Fruit fly (Drosophila melanogaster): Measurements from ENCODE around the gene lft.

lft gene

DNA sequence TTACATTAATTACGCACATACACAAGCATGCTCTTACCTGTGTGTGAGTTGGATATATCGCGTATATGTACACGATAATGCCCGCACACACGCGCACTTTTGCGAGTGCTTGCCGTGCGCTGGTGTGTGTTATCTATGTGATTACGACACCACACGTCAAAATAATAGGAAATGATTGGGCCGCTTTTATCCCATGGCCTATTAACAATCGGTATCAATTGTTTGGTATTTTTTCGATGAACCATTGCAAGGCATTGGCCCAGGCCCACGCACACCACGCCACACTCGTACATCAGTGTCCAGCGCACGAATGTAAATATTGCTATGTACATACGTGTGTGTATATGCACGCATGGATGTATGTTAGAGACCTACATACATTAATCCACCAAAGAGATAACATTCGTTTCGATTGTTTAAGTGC is 29.4 kb upstream of the lft start (continued):
- peak; percentile 48 for TF ChIP-seq CG8388 (GFP tag; optimal IDR thresholded peaks at IDR 0.05)
- TF ChIP-seq tll (GFP tag; optimal IDR thresholded peaks at IDR 0.05): no peak
- TF ChIP-seq Doc2 (GFP tag; IDR thresholded peaks at IDR 0.05): no peak
- peak; percentile 67 for TF ChIP-seq Side (GFP tag; optimal IDR thresholded peaks at IDR 0.05)
- TF ChIP-seq nerfin-1 (tag; optimal IDR thresholded peaks at IDR 0.05): peak; percentile 66
- peak; percentile 24 for TF ChIP-seq fd3F (GFP tag; optimal IDR thresholded peaks at IDR 0.05)
- TF ChIP-seq gce (GFP tag; IDR thresholded peaks at IDR 0.05): no peak
- TF ChIP-seq sens (GFP tag): peak; percentile 91
- TF ChIP-seq Sox100B (GFP tag; optimal IDR thresholded peaks at IDR 0.05): peak; percentile 77
- TF ChIP-seq luna (GFP tag; optimal IDR thresholded peaks at IDR 0.05): no peak
- no peak for TF ChIP-seq Dfd (GFP tag; optimal IDR thresholded peaks at IDR 0.05)
- TF ChIP-seq sug (tag; optimal IDR thresholded peaks at IDR 0.05): peak; percentile 87
- TF ChIP-seq Sry-β (GFP tag; optimal IDR thresholded peaks at IDR 0.05): peak; percentile 17
- TF ChIP-seq CG8089 (GFP tag; optimal IDR thresholded peaks at IDR 0.05): peak; percentile 55
- no peak for TF ChIP-seq Sox102F (GFP tag; optimal IDR thresholded peaks at IDR 0.05)
- TF ChIP-seq CG6854 (GFP tag; optimal IDR thresholded peaks at IDR 0.05): peak; percentile 71
- peak; percentile 81 for TF ChIP-seq MBD-R2 (GFP tag; IDR thresholded peaks at IDR 0.05)
- peak; percentile 13 for TF ChIP-seq CG30403 (GFP tag; optimal IDR thresholded peaks at IDR 0.05)
- peak; percentile 78; the same call in 1 of the 2 replicates for TF ChIP-seq Awh (GFP tag; IDR thresholded peaks at IDR 0.05)
- TF ChIP-seq CG9609 (GFP tag; optimal IDR thresholded peaks at IDR 0.05): peak; percentile 26
- TF ChIP-seq CG11093 (GFP tag; IDR thresholded peaks at IDR 0.05): no peak
- TF ChIP-seq Dbx (GFP tag; IDR thresholded peaks at IDR 0.05): peak; percentile 81; the same call in 2 of the 3 replicates
- no peak for TF ChIP-seq CG7928 (GFP tag; optimal IDR thresholded peaks at IDR 0.05)
- TF ChIP-seq gfzf (GFP tag; optimal IDR thresholded peaks at IDR 0.05): peak; percentile 34
- peak in 1 of 3 experiments; percentile 33 for TF ChIP-seq Stat92E (GFP tag; optimal IDR thresholded peaks at IDR 0.05)
- no peak for TF ChIP-seq Oli (tag; optimal IDR thresholded peaks at IDR 0.05)
- TF ChIP-seq CG17328 (GFP tag; IDR thresholded peaks at IDR 0.05): peak; percentile 53
- no peak for TF ChIP-seq fd96Cb (tag; optimal IDR thresholded peaks at IDR 0.05)
- TF ChIP-seq CG10654 (GFP tag; optimal IDR thresholded peaks at IDR 0.05): peak; percentile 14
- peak; percentile 69 for TF ChIP-seq ara (GFP tag; IDR thresholded peaks at IDR 0.05)
- TF ChIP-seq CG18764 (GFP tag; optimal IDR thresholded peaks at IDR 0.05): no peak
- TF ChIP-seq CG9797 (GFP tag; optimal IDR thresholded peaks at IDR 0.05): peak; percentile 35
- TF ChIP-seq vnd (GFP tag; IDR thresholded peaks at IDR 0.05; ENCODE audit: partially characterized antibody): no peak; the same call in 2 of the 3 replicates
- no peak for TF ChIP-seq toy (GFP tag; IDR thresholded peaks at IDR 0.05)
- TF ChIP-seq CG10209 (GFP tag; optimal IDR thresholded peaks at IDR 0.05): peak; percentile 63
- peak; percentile 51; the same call in 1 of the 2 replicates for TF ChIP-seq CG14441 (GFP tag; IDR thresholded peaks at IDR 0.05)
- peak; percentile 75 for TF ChIP-seq CG6254 (GFP tag; optimal IDR thresholded peaks at IDR 0.05)
- TF ChIP-seq CG2678 (tag; optimal IDR thresholded peaks at IDR 0.05): peak; percentile 73
- TF ChIP-seq cwo (GFP tag; optimal IDR thresholded peaks at IDR 0.05): peak; percentile 61
- TF ChIP-seq org-1 (GFP tag; optimal IDR thresholded peaks at IDR 0.05): no peak
- no peak; the same call in 1 of the 2 replicates for TF ChIP-seq chm (GFP tag; IDR thresholded peaks at IDR 0.05)
- peak; percentile 76 for TF ChIP-seq sqz (GFP tag; optimal IDR thresholded peaks at IDR 0.05)
- no peak for TF ChIP-seq sr (GFP tag; IDR thresholded peaks at IDR 0.05)
- TF ChIP-seq Jarid2 (GFP tag; optimal IDR thresholded peaks at IDR 0.05): no peak
- TF ChIP-seq zfh2 (GFP tag; optimal IDR thresholded peaks at IDR 0.05): peak; percentile 47
- TF ChIP-seq Dref (GFP tag; IDR thresholded peaks at IDR 0.05): peak; percentile 45
- no peak for TF ChIP-seq CG4360 (GFP tag; IDR thresholded peaks at IDR 0.05)
- TF ChIP-seq CG13624 (GFP tag; optimal IDR thresholded peaks at IDR 0.05): peak; percentile 68
- peak; percentile 60 for TF ChIP-seq Dek (tag; optimal IDR thresholded peaks at IDR 0.05)
- TF ChIP-seq jigr1 (GFP tag; IDR thresholded peaks at IDR 0.05): no peak
- no peak; the same call in 2 of the 3 replicates for TF ChIP-seq tgo (GFP tag; IDR thresholded peaks at IDR 0.05)

All from whole organism, embryonic.